Worm (Caenorhabditis elegans) whole organism, L2 larva: Measurements from ENCODE around the gene B0228.8.

ENCODE experiments used
- ama-1 ChIP-seq: fragments of 150-350 bp; optimal IDR thresholded peaks from 2 replicates; lab custom pipeline; 2018; ENCODE audit warnings: inconsistent platforms
- elt-1 ChIP-seq: fragments of 150-350 bp; optimal IDR thresholded peaks from 2 replicates; lab custom pipeline; 2014; ENCODE audit warnings: missing biosample characterization, missing genetic modification characterization
- lsy-2 ChIP-seq, 2 experiments: fragments of 150-350 bp in 1 of 2; sonication (generic microtip) in 1 of 2; optimal IDR thresholded peaks; 2 replicates each; lab custom pipeline; 2014 to 2017; ENCODE audit warnings: missing biosample characterization in 2 of 2, missing genetic modification characterization in 2 of 2
- nhr-77 ChIP-seq: fragments of 150-350 bp; optimal IDR thresholded peaks from 2 replicates; lab custom pipeline; 2014; ENCODE audit warnings: missing biosample characterization, missing genetic modification characterization
- unc-39 ChIP-seq: fragments of 150-350 bp; optimal IDR thresholded peaks from 2 replicates; lab custom pipeline; 2014; ENCODE audit warnings: missing biosample characterization, missing genetic modification characterization

DNA sequence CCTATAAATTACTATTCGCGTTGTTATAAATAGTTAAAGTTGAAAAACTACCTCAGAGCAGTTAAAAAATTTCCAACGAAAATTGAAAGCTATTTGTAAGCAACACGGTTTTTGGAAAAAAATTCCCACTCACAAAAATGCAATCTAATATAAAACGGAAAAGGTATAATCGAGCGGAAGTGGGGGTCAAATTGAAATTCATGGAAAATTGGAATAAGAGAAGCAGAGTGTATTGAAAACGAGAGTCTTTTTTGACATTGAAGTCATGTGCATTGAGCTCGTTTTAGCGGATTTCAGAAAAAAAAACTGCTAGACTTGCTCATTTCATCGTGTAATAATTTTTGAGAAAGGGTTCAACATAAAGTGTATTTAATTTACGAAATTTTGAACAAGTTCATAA, 8.9 kb upstream of the B0228.8 start:
- TF ChIP-seq elt-1: no peak
- TF ChIP-seq lsy-2 (tag; optimal IDR thresholded peaks at IDR 0.05; lab: Kevin White, UChicago): no peak
- no peak for TF ChIP-seq ama-1
- no peak for TF ChIP-seq nhr-77 (tag; lab: Kevin White, UChicago)
- TF ChIP-seq unc-39 (tag; lab: Kevin White, UChicago): no peak
